Fruit fly (Drosophila melanogaster) whole organism, embryonic: ENCODE data around the gene dor.
A peak's percentile ranks its signal among the peaks of the same experiment; 100 is the strongest.

Experiments used
- Atf-2 ChIP-seq: fragments of 200-800 bp; sonication (Bioruptor generic); optimal IDR thresholded peaks from 2 replicates; lab custom pipeline; 2016; ENCODE audit warnings: missing biosample characterization, missing genetic modification characterization
- B-H2 ChIP-seq: fragments of 200-800 bp; sonication (Bioruptor generic); optimal IDR thresholded peaks from 2 replicates; lab custom pipeline; 2018; ENCODE audit warnings: missing biosample characterization, mild to moderate bottlenecking, missing genetic modification characterization
- Blimp-1 ChIP-seq: fragments of 200-800 bp; sonication (Bioruptor generic); optimal IDR thresholded peaks from 3 replicates; lab custom pipeline; 2018; ENCODE audit warnings: missing biosample characterization, missing genetic modification characterization, mild to moderate bottlenecking, moderate library complexity, missing genetic modification reagents
- CG10565 ChIP-seq: fragments of 200-800 bp; sonication (Bioruptor generic); optimal IDR thresholded peaks from 3 replicates; lab custom pipeline; 2016; ENCODE audit warnings: missing biosample characterization, mild to moderate bottlenecking, missing genetic modification characterization
- CG1602 ChIP-seq: fragments of 200-800 bp; sonication (Bioruptor generic); optimal IDR thresholded peaks from 3 replicates; lab custom pipeline; 2016; ENCODE audit warnings: missing biosample characterization, missing genetic modification characterization
- CG16863 ChIP-seq: fragments of 200-800 bp; sonication (Bioruptor generic); optimal IDR thresholded peaks from 3 replicates; lab custom pipeline; 2016; ENCODE audit warnings: missing biosample characterization, missing genetic modification characterization
- CG3281 ChIP-seq: fragments of 200-800 bp; sonication (Bioruptor generic); optimal IDR thresholded peaks from 3 replicates; lab custom pipeline; 2017; ENCODE audit warnings: missing biosample characterization, mild to moderate bottlenecking, missing genetic modification characterization
- CG3407 ChIP-seq: fragments of 200-800 bp; sonication (Bioruptor generic); optimal IDR thresholded peaks from 2 replicates; lab custom pipeline; 2018; ENCODE audit warnings: missing biosample characterization, mild to moderate bottlenecking, missing genetic modification characterization
- CG3726 ChIP-seq: fragments of 200-800 bp; sonication (Bioruptor generic); IDR thresholded peaks from 3 replicates; pipeline ENCODE4, ENCODE4 v1.3.6; 2022; ENCODE audit warnings: missing biosample characterization, missing genetic modification characterization
- CG4282 ChIP-seq: fragments of 200-800 bp; sonication (Bioruptor generic); optimal IDR thresholded peaks from 2 replicates; lab custom pipeline; 2016; ENCODE audit warnings: missing biosample characterization, missing genetic modification characterization
- CG4328 ChIP-seq: fragments of 200-800 bp; sonication (Bioruptor generic); optimal IDR thresholded peaks from 3 replicates; lab custom pipeline; 2017; ENCODE audit warnings: missing biosample characterization, missing genetic modification reagents, missing genetic modification characterization
- CG5180 ChIP-seq: fragments of 200-800 bp; sonication (Bioruptor generic); optimal IDR thresholded peaks from 3 replicates; lab custom pipeline; 2017; ENCODE audit warnings: missing biosample characterization, missing genetic modification characterization, mild to moderate bottlenecking, moderate library complexity, missing genetic modification reagents
- CG6175 ChIP-seq: fragments of 200-800 bp; sonication (Bioruptor generic); IDR thresholded peaks from 3 replicates; pipeline ENCODE4 v1.3.6; 2022; ENCODE audit warnings: missing biosample characterization, missing genetic modification characterization
- Chrac-16 ChIP-seq: fragments of 200-800 bp; sonication (Bioruptor generic); optimal IDR thresholded peaks from 3 replicates; lab custom pipeline; 2016; ENCODE audit warnings: missing biosample characterization, missing genetic modification characterization
- Dad ChIP-seq: fragments of 200-800 bp; sonication (Bioruptor generic); optimal IDR thresholded peaks from 3 replicates; lab custom pipeline; 2016; ENCODE audit warnings: missing biosample characterization, missing genetic modification characterization
- Dfd ChIP-seq, 2 experiments: fragments of >200 bp; optimal IDR thresholded peaks; 2 replicates each; lab custom pipeline; 2017; ENCODE audit warnings: missing biosample characterization in 2 of 2, missing genetic modification characterization in 2 of 2
- Dip3 ChIP-seq: fragments of 200-800 bp; sonication (Bioruptor generic); optimal IDR thresholded peaks from 3 replicates; lab custom pipeline; 2016; ENCODE audit warnings: missing biosample characterization, missing genetic modification characterization
- Dref ChIP-seq: fragments of 200-800 bp; sonication (Bioruptor generic); IDR thresholded peaks from 2 replicates; pipeline ENCODE4 v1.3.6; 2022; ENCODE audit warnings: missing biosample characterization, missing genetic modification characterization
- Ets97D ChIP-seq: fragments of 200-800 bp; sonication (Bioruptor generic); optimal IDR thresholded peaks from 3 replicates; lab custom pipeline; 2016; ENCODE audit warnings: missing biosample characterization, missing genetic modification characterization
- Hey ChIP-seq: fragments of 200-800 bp; sonication (Bioruptor generic); optimal IDR thresholded peaks from 3 replicates; lab custom pipeline; 2018; ENCODE audit warnings: missing biosample characterization, mild to moderate bottlenecking, missing genetic modification characterization
- Hsf ChIP-seq: fragments of 200-800 bp; sonication (Bioruptor generic); optimal IDR thresholded peaks from 3 replicates; lab custom pipeline; 2016; ENCODE audit warnings: missing biosample characterization, missing genetic modification characterization
- Lpt ChIP-seq: fragments of >200 bp; optimal IDR thresholded peaks from 2 replicates; lab custom pipeline; 2018; ENCODE audit warnings: missing biosample characterization, missing genetic modification characterization
- Mrtf ChIP-seq: fragments of 200-800 bp; sonication (Bioruptor generic); IDR thresholded peaks from 3 replicates; pipeline ENCODE4 v1.3.6; 2022; ENCODE audit warnings: missing biosample characterization, missing genetic modification characterization
- Neu2 ChIP-seq: fragments of 200-800 bp; sonication (Bioruptor generic); optimal IDR thresholded peaks from 3 replicates; lab custom pipeline; 2016; ENCODE audit warnings: missing biosample characterization, missing genetic modification characterization, borderline replicate concordance
- NfI ChIP-seq: fragments of 200-800 bp; sonication (Bioruptor generic); optimal IDR thresholded peaks from 3 replicates; lab custom pipeline; 2018; ENCODE audit warnings: missing biosample characterization, mild to moderate bottlenecking, missing genetic modification characterization, moderate library complexity
- Poxn ChIP-seq: fragments of 200-800 bp; sonication (Bioruptor generic); IDR thresholded peaks from 2 replicates; pipeline ENCODE4 v1.3.6; 2022; ENCODE audit warnings: missing biosample characterization, missing genetic modification characterization
- Rx ChIP-seq: fragments of 200-800 bp; sonication (Bioruptor generic); IDR thresholded peaks from 2 replicates; pipeline ENCODE4 v1.3.6; 2022; ENCODE audit warnings: missing biosample characterization, missing genetic modification characterization
- TFAM ChIP-seq: fragments of 200-800 bp; sonication (Bioruptor generic); optimal IDR thresholded peaks from 2 replicates; lab custom pipeline; 2017; ENCODE audit warnings: missing biosample characterization, missing genetic modification characterization, inconsistent platforms
- bcd ChIP-seq: fragments of 200-800 bp; sonication (Bioruptor generic); optimal IDR thresholded peaks from 2 replicates; lab custom pipeline; 2017; ENCODE audit warnings: missing biosample characterization, mild to moderate bottlenecking, missing genetic modification characterization
- dm ChIP-seq: fragments of 200-800 bp; sonication (Bioruptor generic); optimal IDR thresholded peaks from 3 replicates; lab custom pipeline; 2016; ENCODE audit warnings: missing biosample characterization, missing genetic modification characterization
- dysf ChIP-seq: fragments of 200-800 bp; sonication (Bioruptor generic); IDR thresholded peaks from 3 replicates; pipeline ENCODE4 v1.3.6; 2022; ENCODE audit warnings: missing biosample characterization, missing genetic modification characterization
- en ChIP-seq: fragments of 200-800 bp; sonication (Bioruptor generic); optimal IDR thresholded peaks from 2 replicates; lab custom pipeline; 2016; ENCODE audit warnings: missing biosample characterization, missing genetic modification characterization
- ftz-f1 ChIP-seq: fragments of 200-800 bp; sonication (Bioruptor generic); optimal IDR thresholded peaks from 2 replicates; lab custom pipeline; 2016; ENCODE audit warnings: missing biosample characterization, missing genetic modification characterization
- grn ChIP-seq: fragments of 200-800 bp; sonication (Bioruptor generic); optimal IDR thresholded peaks from 3 replicates; lab custom pipeline; 2017; ENCODE audit warnings: missing biosample characterization, missing genetic modification characterization
- gt ChIP-seq: fragments of 200-800 bp; sonication (Bioruptor generic); IDR thresholded peaks from 2 replicates; pipeline ENCODE4 v1.3.6; 2022; ENCODE audit warnings: missing biosample characterization, missing genetic modification characterization
- hth ChIP-seq: fragments of >200 bp; optimal IDR thresholded peaks from 2 replicates; lab custom pipeline; 2017; ENCODE audit warnings: inconsistent platforms
- ind ChIP-seq: fragments of 200-800 bp; sonication (Bioruptor generic); optimal IDR thresholded peaks from 3 replicates; lab custom pipeline; 2016; ENCODE audit warnings: missing biosample characterization, missing genetic modification characterization
- inv ChIP-seq: fragments of 200-800 bp; sonication (Bioruptor generic); IDR thresholded peaks from 2 replicates; pipeline ENCODE4 v1.3.6; 2022; ENCODE audit warnings: missing biosample characterization, missing genetic modification characterization; ENCODE audit not compliant: partially characterized antibody
- ken ChIP-seq: fragments of 200-800 bp; sonication (Bioruptor generic); IDR thresholded peaks from 3 replicates; pipeline ENCODE4 v1.3.6; 2022; ENCODE audit warnings: missing biosample characterization, missing genetic modification characterization
- lilli ChIP-seq: fragments of 200-800 bp; sonication (Bioruptor generic); optimal IDR thresholded peaks from 3 replicates; lab custom pipeline; 2016; ENCODE audit warnings: missing biosample characterization, missing genetic modification characterization
- mam ChIP-seq: fragments of 200-800 bp; sonication (Bioruptor generic); optimal IDR thresholded peaks from 3 replicates; lab custom pipeline; 2016; ENCODE audit warnings: missing biosample characterization, missing genetic modification characterization
- nmo ChIP-seq: fragments of 200-800 bp; sonication (Bioruptor generic); optimal IDR thresholded peaks from 2 replicates; lab custom pipeline; 2018; ENCODE audit warnings: missing biosample characterization, mild to moderate bottlenecking, missing genetic modification characterization, moderate library complexity
- onecut ChIP-seq: fragments of 200-800 bp; sonication (Bioruptor generic); IDR thresholded peaks from 2 replicates; pipeline ENCODE4 v1.3.6; 2022; ENCODE audit warnings: missing biosample characterization, missing genetic modification characterization
- otp ChIP-seq: fragments of 200-800 bp; sonication (Bioruptor generic); IDR thresholded peaks from 3 replicates; pipeline ENCODE4, ENCODE4 v1.3.6; 2022; ENCODE audit warnings: missing biosample characterization, missing genetic modification characterization
- p53 ChIP-seq: fragments of 200-800 bp; sonication (Bioruptor generic); optimal IDR thresholded peaks from 2 replicates; lab custom pipeline; 2016; ENCODE audit warnings: missing biosample characterization, missing genetic modification characterization
- pho ChIP-seq: fragments of 200-800 bp; sonication (Bioruptor generic); optimal IDR thresholded peaks from 2 replicates; lab custom pipeline; 2016; ENCODE audit warnings: missing biosample characterization, missing genetic modification characterization
- pum ChIP-seq: fragments of 200-800 bp; sonication (Bioruptor generic); optimal IDR thresholded peaks from 2 replicates; lab custom pipeline; 2016; ENCODE audit warnings: missing biosample characterization, missing genetic modification characterization
- slou ChIP-seq: fragments of 200-800 bp; sonication (Bioruptor generic); optimal IDR thresholded peaks from 3 replicates; lab custom pipeline; 2016; ENCODE audit warnings: missing biosample characterization, missing genetic modification characterization
- so ChIP-seq: fragments of 200-800 bp; sonication (Bioruptor generic); IDR thresholded peaks from 3 replicates; pipeline ENCODE4 v1.3.6; 2022; ENCODE audit warnings: missing biosample characterization, missing genetic modification characterization
- tin ChIP-seq: fragments of 200-800 bp; sonication (Bioruptor generic); optimal IDR thresholded peaks from 3 replicates; lab custom pipeline; 2016; ENCODE audit warnings: missing biosample characterization, missing genetic modification characterization
- vvl ChIP-seq: fragments of 200-800 bp; sonication (Bioruptor generic); IDR thresholded peaks from 2 replicates; pipeline ENCODE4 v1.3.6; 2022; ENCODE audit warnings: missing biosample characterization, missing genetic modification characterization
- wek ChIP-seq: fragments of 200-800 bp; sonication (Bioruptor generic); optimal IDR thresholded peaks from 3 replicates; lab custom pipeline; 2018; ENCODE audit warnings: missing biosample characterization, mild to moderate bottlenecking, missing genetic modification characterization, moderate library complexity
- zen ChIP-seq: fragments of 200-800 bp; sonication (Bioruptor generic); optimal IDR thresholded peaks from 3 replicates; lab custom pipeline; 2018; ENCODE audit warnings: missing biosample characterization, mild to moderate bottlenecking, missing genetic modification characterization, moderate library complexity

Gene dor

dm6 chrX:1669214-1669613 is 4.4 kb downstream of the dor start, which contains the start of the genes CG3740 and hfw (continued):
- peak; percentile 34 for TF ChIP-seq CG3407
- peak; percentile 23 for TF ChIP-seq pho (GFP tag; lab: Kevin White, UChicago)
- peak; percentile 38 for TF ChIP-seq Hsf
- TF ChIP-seq Poxn (GFP tag; lab: Robert Waterston, UW), result no peak
- peak; percentile 66 for TF ChIP-seq tin (GFP tag; lab: Kevin White, UChicago)
- no peak for TF ChIP-seq grn (GFP tag; lab: Kevin White, UChicago)
- TF ChIP-seq Dref, result peak; percentile 72
- peak; percentile 85 for TF ChIP-seq nmo (GFP tag; lab: Kevin White, UChicago)
- peak; percentile 20; the same call in 1 of the 3 replicates for TF ChIP-seq so
- TF ChIP-seq onecut (GFP tag; lab: Robert Waterston, UW), result peak; percentile 19; the same call in 1 of the 2 replicates
- no peak for TF ChIP-seq CG4282
- TF ChIP-seq NfI (GFP tag; lab: Kevin White, UChicago), result peak; percentile 68
- TF ChIP-seq Chrac-16 (GFP tag; lab: Kevin White, UChicago), result peak; percentile 77
- TF ChIP-seq lilli, result peak; percentile 71
- TF ChIP-seq mam, result peak; percentile 9
- TF ChIP-seq Mrtf (GFP tag; lab: Robert Waterston, UW), result peak; percentile 51; the same call in 1 of the 3 replicates
- peak; percentile 76 for TF ChIP-seq dysf (GFP tag; lab: Robert Waterston, UW)
- no peak for TF ChIP-seq CG3726 (GFP tag; lab: Robert Waterston, UW)
- peak; percentile 0 for TF ChIP-seq CG5180
- no peak for TF ChIP-seq CG16863 (GFP tag; lab: Kevin White, UChicago)
- TF ChIP-seq Atf-2, result no peak
- no peak for TF ChIP-seq TFAM (GFP tag; lab: Kevin White, UChicago)
- 0 out of 3 replicates have a peak, but pooled peaks have one; percentile 35 for TF ChIP-seq CG6175
- no peak for TF ChIP-seq Lpt (GFP tag; lab: Kevin White, UChicago)
- no peak for TF ChIP-seq Dfd (GFP tag; optimal IDR thresholded peaks at IDR 0.05; lab: Kevin White, UChicago)
- TF ChIP-seq zen (tag; lab: Kevin White, UChicago), result peak; percentile 68
- no peak for TF ChIP-seq Blimp-1
- no peak for TF ChIP-seq Dad
- peak; percentile 50 for TF ChIP-seq CG3281 (GFP tag; lab: Kevin White, UChicago)
- no peak for TF ChIP-seq CG4328 (GFP tag; lab: Kevin White, UChicago)
- TF ChIP-seq vvl (GFP tag; lab: Robert Waterston, UW), result peak; percentile 81
- peak; percentile 93 for TF ChIP-seq inv (GFP tag; lab: Robert Waterston, UW)
- TF ChIP-seq ftz-f1 (GFP tag; lab: Kevin White, UChicago), result no peak
- no peak for TF ChIP-seq dm (GFP tag; lab: Kevin White, UChicago)
- no peak for TF ChIP-seq Hey (tag; lab: Kevin White, UChicago)
- TF ChIP-seq CG10565 (GFP tag; lab: Kevin White, UChicago), result no peak
- peak; percentile 76 for TF ChIP-seq bcd (GFP tag; lab: Kevin White, UChicago)
- peak; percentile 54 for TF ChIP-seq slou (GFP tag; lab: Kevin White, UChicago)
- peak; percentile 75 for TF ChIP-seq ind (GFP tag; lab: Kevin White, UChicago)
- TF ChIP-seq Neu2 (GFP tag; lab: Kevin White, UChicago), result no peak
- peak; percentile 65 for TF ChIP-seq Rx (GFP tag; lab: Robert Waterston, UW)
- peak; percentile 2 for TF ChIP-seq pum (GFP tag; lab: Kevin White, UChicago)
- TF ChIP-seq en (GFP tag; lab: Kevin White, UChicago), result no peak
- no peak for TF ChIP-seq hth
- TF ChIP-seq gt, result no peak
- TF ChIP-seq Ets97D, result no peak
- TF ChIP-seq p53 (GFP tag; lab: Kevin White, UChicago), result peak; percentile 40
- no peak for TF ChIP-seq wek (GFP tag; lab: Kevin White, UChicago)
- TF ChIP-seq otp (GFP tag; lab: Robert Waterston, UW), result 0 out of 3 replicates have a peak, but pooled peaks have one; percentile 24
- peak; percentile 77 for TF ChIP-seq CG1602 (GFP tag; lab: Kevin White, UChicago)
- peak; percentile 68 for TF ChIP-seq ken (GFP tag; lab: Robert Waterston, UW)
- peak; percentile 2 for TF ChIP-seq Dip3
- TF ChIP-seq B-H2 (GFP tag; lab: Kevin White, UChicago), result peak; percentile 47
